Fruit fly (Drosophila melanogaster) whole organism, embryonic: ENCODE measurements around the gene Wee1.
A peak's percentile ranks its signal among the peaks of the same experiment; 100 is the strongest.

Experiments
- Atf3 ChIP-seq: fragments of 200-800 bp; sonication (Bioruptor generic); optimal IDR thresholded peaks from 3 replicates; lab custom pipeline; 2016; ENCODE audit warnings: missing biosample characterization, missing genetic modification characterization
- Blimp-1 ChIP-seq: fragments of 200-800 bp; sonication (Bioruptor generic); optimal IDR thresholded peaks from 3 replicates; lab custom pipeline; 2018; ENCODE audit warnings: missing biosample characterization, missing genetic modification characterization, mild to moderate bottlenecking, moderate library complexity, missing genetic modification reagents
- CG10366 ChIP-seq: fragments of 200-800 bp; sonication (Bioruptor generic); IDR thresholded peaks from 2 replicates; pipeline ENCODE4 v1.3.6; 2022; ENCODE audit warnings: missing biosample characterization, missing genetic modification characterization
- CG10431 ChIP-seq: fragments of 200-800 bp; sonication (Bioruptor generic); optimal IDR thresholded peaks from 3 replicates; lab custom pipeline; 2018; ENCODE audit warnings: missing biosample characterization, mild to moderate bottlenecking, missing genetic modification characterization
- CG11093 ChIP-seq: fragments of 200-800 bp; sonication (Bioruptor generic); IDR thresholded peaks from 3 replicates; pipeline ENCODE4 v1.3.6; 2022; ENCODE audit warnings: missing biosample characterization, missing genetic modification characterization
- CG14014 ChIP-seq: fragments of 200-800 bp; sonication (Bioruptor generic); IDR thresholded peaks from 2 replicates; pipeline ENCODE4 v1.3.6; 2022; ENCODE audit warnings: missing biosample characterization, missing genetic modification characterization
- CG16779 ChIP-seq: fragments of 200-800 bp; sonication (Bioruptor generic); IDR thresholded peaks from 2 replicates; pipeline ENCODE4 v1.3.6; 2022; ENCODE audit warnings: missing biosample characterization, missing genetic modification characterization
- CG17328 ChIP-seq: fragments of 200-800 bp; sonication (Bioruptor generic); IDR thresholded peaks from 2 replicates; pipeline ENCODE4 v1.3.6; 2022; ENCODE audit warnings: missing biosample characterization, missing genetic modification characterization
- CG17568 ChIP-seq: fragments of 200-800 bp; sonication (Bioruptor generic); optimal IDR thresholded peaks from 2 replicates; lab custom pipeline; 2018; ENCODE audit warnings: missing biosample characterization, mild to moderate bottlenecking, missing genetic modification characterization, moderate library complexity
- CG18262 ChIP-seq: fragments of 200-800 bp; optimal IDR thresholded peaks from 3 replicates; lab custom pipeline; 2019; ENCODE audit warnings: missing biosample characterization, mild to moderate bottlenecking, missing genetic modification characterization, moderate library complexity
- CG18476 ChIP-seq: fragments of 200-800 bp; sonication (Bioruptor generic); optimal IDR thresholded peaks from 2 replicates; lab custom pipeline; 2016; ENCODE audit warnings: missing biosample characterization, mild to moderate bottlenecking, missing genetic modification characterization
- CG2678 ChIP-seq: fragments of 200-800 bp; sonication (Bioruptor generic); optimal IDR thresholded peaks from 3 replicates; lab custom pipeline; 2019; ENCODE audit warnings: missing biosample characterization, mild to moderate bottlenecking, missing genetic modification characterization, moderate library complexity
- CG30403 ChIP-seq: fragments of 200-800 bp; sonication (Bioruptor generic); optimal IDR thresholded peaks from 3 replicates; lab custom pipeline; 2016; ENCODE audit warnings: missing biosample characterization, missing genetic modification characterization
- CG34376 ChIP-seq: fragments of 200-800 bp; sonication (Bioruptor generic); optimal IDR thresholded peaks from 2 replicates; lab custom pipeline; 2018; ENCODE audit warnings: missing biosample characterization, mild to moderate bottlenecking, missing genetic modification characterization
- CG6254 ChIP-seq: fragments of 200-800 bp; sonication (Bioruptor generic); optimal IDR thresholded peaks from 3 replicates; lab custom pipeline; 2017; ENCODE audit warnings: mild to moderate bottlenecking, missing biosample characterization, missing genetic modification reagents, missing genetic modification characterization
- CG6654 ChIP-seq: fragments of 200-800 bp; sonication (Bioruptor generic); optimal IDR thresholded peaks from 2 replicates; lab custom pipeline; 2017; ENCODE audit warnings: missing biosample characterization, mild to moderate bottlenecking, missing genetic modification characterization
- CG6854 ChIP-seq: fragments of 200-800 bp; sonication (Bioruptor generic); optimal IDR thresholded peaks from 3 replicates; lab custom pipeline; 2017; ENCODE audit warnings: missing biosample characterization, mild to moderate bottlenecking, missing genetic modification characterization
- CG7556 ChIP-seq: fragments of 200-800 bp; sonication (Bioruptor generic); optimal IDR thresholded peaks from 2 replicates; lab custom pipeline; 2017; ENCODE audit warnings: missing biosample characterization, mild to moderate bottlenecking, missing genetic modification characterization
- CG7839 ChIP-seq: fragments of 200-800 bp; sonication (Bioruptor generic); optimal IDR thresholded peaks from 3 replicates; lab custom pipeline; 2018; ENCODE audit warnings: missing biosample characterization, mild to moderate bottlenecking, missing genetic modification characterization, moderate library complexity
- CG8944 ChIP-seq: fragments of 200-800 bp; sonication (Bioruptor generic); optimal IDR thresholded peaks from 3 replicates; lab custom pipeline; 2016; ENCODE audit warnings: missing biosample characterization, missing genetic modification characterization
- CG9797 ChIP-seq: fragments of 200-800 bp; sonication (Bioruptor generic); optimal IDR thresholded peaks from 3 replicates; lab custom pipeline; 2018; ENCODE audit warnings: missing biosample characterization, mild to moderate bottlenecking, missing genetic modification characterization
- Chrac-16 ChIP-seq: fragments of 200-800 bp; sonication (Bioruptor generic); optimal IDR thresholded peaks from 3 replicates; lab custom pipeline; 2016; ENCODE audit warnings: missing biosample characterization, missing genetic modification characterization
- CkIIα-i1 ChIP-seq: fragments of 200-800 bp; sonication (Bioruptor generic); IDR thresholded peaks from 2 replicates; pipeline ENCODE4 v1.3.6; 2022; ENCODE audit warnings: missing biosample characterization, missing genetic modification characterization
- CrebB ChIP-seq: fragments of 200-800 bp; sonication (Bioruptor generic); optimal IDR thresholded peaks from 3 replicates; lab custom pipeline; 2018; ENCODE audit warnings: missing biosample characterization, mild to moderate bottlenecking, missing genetic modification characterization
- D19B ChIP-seq: fragments of 200-800 bp; sonication (Bioruptor generic); optimal IDR thresholded peaks from 2 replicates; lab custom pipeline; 2017; ENCODE audit warnings: missing biosample characterization, mild to moderate bottlenecking, missing genetic modification characterization
- Deaf1 ChIP-seq: fragments of 200-800 bp; optimal IDR thresholded peaks from 3 replicates; lab custom pipeline; 2019; ENCODE audit warnings: missing biosample characterization, mild to moderate bottlenecking, missing genetic modification characterization, moderate library complexity
- Lhr ChIP-seq: fragments of 200-800 bp; sonication (Bioruptor generic); optimal IDR thresholded peaks from 3 replicates; lab custom pipeline; 2017; ENCODE audit warnings: mild to moderate bottlenecking, missing biosample characterization, missing genetic modification reagents, missing genetic modification characterization
- Six4 ChIP-seq: fragments of 200-800 bp; sonication (Bioruptor generic); optimal IDR thresholded peaks from 2 replicates; lab custom pipeline; 2016; ENCODE audit warnings: missing biosample characterization, missing genetic modification characterization
- Sry-β ChIP-seq: fragments of 200-800 bp; sonication (Bioruptor generic); optimal IDR thresholded peaks from 2 replicates; lab custom pipeline; 2018; ENCODE audit warnings: missing biosample characterization, mild to moderate bottlenecking, missing genetic modification characterization, moderate library complexity
- Sry-δ ChIP-seq: fragments of 200-800 bp; sonication (Bioruptor generic); optimal IDR thresholded peaks from 2 replicates; lab custom pipeline; 2016; ENCODE audit warnings: missing biosample characterization, missing genetic modification characterization
- Vsx1 ChIP-seq: fragments of 200-800 bp; sonication (Bioruptor generic); optimal IDR thresholded peaks from 2 replicates; lab custom pipeline; 2017; ENCODE audit warnings: missing biosample characterization, mild to moderate bottlenecking, missing genetic modification characterization, missing genetic modification reagents
- ase ChIP-seq: fragments of 200-800 bp; sonication (Bioruptor generic); IDR thresholded peaks from 3 replicates; pipeline ENCODE4 v1.3.6; 2022; ENCODE audit warnings: missing biosample characterization, missing genetic modification characterization
- cas ChIP-seq: fragments of 200-800 bp; sonication (Bioruptor generic); IDR thresholded peaks from 2 replicates; pipeline ENCODE4 v1.3.6; 2022; ENCODE audit warnings: missing biosample characterization, missing genetic modification characterization
- dati ChIP-seq: fragments of 200-800 bp; sonication (Bioruptor generic); IDR thresholded peaks from 2 replicates; pipeline ENCODE4 v1.3.6; 2022; ENCODE audit warnings: missing biosample characterization, missing genetic modification characterization
- dpn ChIP-seq, 2 experiments: fragments of 200-800 bp; sonication (Bioruptor generic); optimal IDR thresholded peaks; 3 replicates each; lab custom pipeline; 2016; ENCODE audit warnings: missing biosample characterization in 2 of 2, missing genetic modification characterization in 2 of 2
- ems ChIP-seq: fragments of 200-800 bp; sonication (Bioruptor generic); optimal IDR thresholded peaks from 3 replicates; lab custom pipeline; 2016; ENCODE audit warnings: missing biosample characterization, missing genetic modification characterization
- ftz-f1 ChIP-seq: fragments of 200-800 bp; sonication (Bioruptor generic); optimal IDR thresholded peaks from 2 replicates; lab custom pipeline; 2016; ENCODE audit warnings: missing biosample characterization, missing genetic modification characterization
- gce ChIP-seq: fragments of 200-800 bp; sonication (Bioruptor generic); IDR thresholded peaks from 3 replicates; pipeline ENCODE4 v1.3.6; 2022; ENCODE audit warnings: missing biosample characterization, missing genetic modification characterization
- gsb-n ChIP-seq: fragments of 200-800 bp; sonication (Bioruptor generic); optimal IDR thresholded peaks from 3 replicates; lab custom pipeline; 2018; ENCODE audit warnings: missing biosample characterization, mild to moderate bottlenecking, missing genetic modification characterization
- h ChIP-seq: fragments of >200 bp; optimal IDR thresholded peaks from 2 replicates; lab custom pipeline; 2017
- hth ChIP-seq: fragments of >200 bp; optimal IDR thresholded peaks from 2 replicates; lab custom pipeline; 2017; ENCODE audit warnings: inconsistent platforms
- jigr1 ChIP-seq: fragments of 200-800 bp; sonication (Bioruptor generic); IDR thresholded peaks from 3 replicates; pipeline ENCODE4 v1.3.6; 2022; ENCODE audit warnings: missing biosample characterization, missing genetic modification characterization
- klu ChIP-seq: fragments of 200-800 bp; sonication (Bioruptor generic); IDR thresholded peaks from 2 replicates; pipeline ENCODE4 v1.3.6; 2022; ENCODE audit warnings: missing biosample characterization, missing genetic modification characterization
- sna ChIP-seq: fragments of 200-800 bp; sonication (Bioruptor generic); IDR thresholded peaks from 2 replicates; pipeline ENCODE4 v1.3.6; 2022; ENCODE audit warnings: missing biosample characterization, missing genetic modification characterization; ENCODE audit not compliant: partially characterized antibody
- ssp ChIP-seq: fragments of 200-800 bp; sonication (Bioruptor generic); IDR thresholded peaks from 2 replicates; pipeline ENCODE4 v1.3.6; 2022; ENCODE audit warnings: missing biosample characterization, missing genetic modification characterization
- stwl ChIP-seq: fragments of 200-800 bp; sonication (Bioruptor generic); optimal IDR thresholded peaks from 3 replicates; lab custom pipeline; 2018; ENCODE audit warnings: missing biosample characterization, mild to moderate bottlenecking, missing genetic modification characterization, moderate library complexity
- tgo ChIP-seq: fragments of 200-800 bp; sonication (Bioruptor generic); IDR thresholded peaks from 3 replicates; pipeline ENCODE4 v1.3.6; 2022; ENCODE audit warnings: missing biosample characterization, missing genetic modification characterization
- tin ChIP-seq: fragments of 200-800 bp; sonication (Bioruptor generic); optimal IDR thresholded peaks from 3 replicates; lab custom pipeline; 2016; ENCODE audit warnings: missing biosample characterization, missing genetic modification characterization
- tna ChIP-seq: fragments of 200-800 bp; sonication (Bioruptor generic); IDR thresholded peaks from 2 replicates; pipeline ENCODE4 v1.3.6; 2022; ENCODE audit warnings: missing biosample characterization, missing genetic modification characterization; ENCODE audit not compliant: partially characterized antibody
- trh ChIP-seq: fragments of 200-800 bp; sonication (Bioruptor generic); optimal IDR thresholded peaks from 2 replicates; lab custom pipeline; 2016; ENCODE audit warnings: missing biosample characterization, missing genetic modification characterization
- ttk ChIP-seq: fragments of 200-800 bp; sonication (Bioruptor generic); IDR thresholded peaks from 2 replicates; pipeline ENCODE4 v2.1.2; 2022; ENCODE audit warnings: missing biosample characterization, missing genetic modification characterization

Wee1 gene

dm6 chr2L:6919850-6920660 lies 6.1 kb upstream of the Wee1 start, which contains the start of gene x16:
Gene x16, minus strand, starts transcription at chr2L:6920210.
- TF ChIP-seq CG10366 (GFP tag; lab: Robert Waterston, UW) (no peak), jigr1 (GFP tag; lab: Robert Waterston, UW) (no peak), stwl (tag; lab: Kevin White, UChicago) (no peak), tin (no peak), CG18262 (tag; lab: Kevin White, UChicago) (no peak), Vsx1 (GFP tag; lab: Kevin White, UChicago) (no peak), CG6854 (GFP tag; lab: Kevin White, UChicago) (no peak), tna (GFP tag; lab: Robert Waterston, UW) (no peak), CG17568 (GFP tag; lab: Kevin White, UChicago) (no peak), tgo (GFP tag; lab: Robert Waterston, UW) (no peak), gsb-n (tag; lab: Kevin White, UChicago) (peak; percentile 16), CG7556 (no peak), CrebB (tag; lab: Kevin White, UChicago) (no peak), hth (lab: Kevin White, UChicago) (no peak), ems (GFP tag; lab: Kevin White, UChicago) (no peak), CG18476 (GFP tag; lab: Kevin White, UChicago) (no peak), Sry-δ (peak; percentile 5), ssp (0 out of 2 replicates have a peak, but pooled peaks have one; percentile 14), CG11093 (GFP tag; lab: Robert Waterston, UW) (no peak), CG30403 (peak; percentile 10), ase (no peak), gce (GFP tag; lab: Robert Waterston, UW) (no peak), CG8944 (no peak), CG16779 (GFP tag; lab: Robert Waterston, UW) (no peak), h (lab: Kevin White, UChicago) (no peak), CG10431 (GFP tag; lab: Kevin White, UChicago) (no peak), Chrac-16 (GFP tag; lab: Kevin White, UChicago) (no peak), CG7839 (tag; lab: Kevin White, UChicago) (no peak), D19B (GFP tag; lab: Kevin White, UChicago) (no peak), CG14014 (GFP tag; lab: Robert Waterston, UW) (no peak), sna (GFP tag; lab: Robert Waterston, UW) (no peak), dpn (GFP tag; optimal IDR thresholded peaks at IDR 0.05; lab: Kevin White, UChicago) (no peak), Blimp-1 (GFP tag; lab: Kevin White, UChicago) (no peak), CG34376 (GFP tag; lab: Kevin White, UChicago) (no peak), Sry-β (GFP tag; lab: Kevin White, UChicago) (no peak), CG9797 (GFP tag; lab: Kevin White, UChicago) (peak; percentile 77), Deaf1 (tag; lab: Kevin White, UChicago) (no peak), Lhr (GFP tag; lab: Kevin White, UChicago) (no peak), dati (GFP tag; lab: Robert Waterston, UW) (no peak), trh (GFP tag; lab: Kevin White, UChicago) (no peak), ttk (GFP tag; lab: Robert Waterston, UW) (no peak), ftz-f1 (GFP tag; lab: Kevin White, UChicago) (no peak), cas (GFP tag; lab: Robert Waterston, UW) (no peak), CG17328 (GFP tag; lab: Robert Waterston, UW) (no peak), CG2678 (tag; lab: Kevin White, UChicago) (peak; percentile 12), CG6254 (GFP tag; lab: Kevin White, UChicago) (no peak), klu (GFP tag; lab: Robert Waterston, UW) (no peak), CkIIα-i1 (no peak), Six4 (GFP tag; lab: Kevin White, UChicago) (no peak), Atf3 (GFP tag; lab: Kevin White, UChicago) (no peak), CG6654 (no peak)
